Worm (Caenorhabditis elegans) whole organism, midembryonic: Measurements from ENCODE around the gene F41H10.4.

Experiments
- med-1 ChIP-seq: sonication (generic microtip); optimal IDR thresholded peaks from 2 replicates; lab custom pipeline; 2017; ENCODE audit warnings: missing genetic modification characterization, mild to moderate bottlenecking, missing compliant biosample characterization, antibody characterized with exemption, missing genetic modification reagents; ENCODE audit not compliant: insufficient read depth
- tab-1 ChIP-seq: fragments of 200-800 bp; sonication (Bioruptor generic); IDR thresholded peaks from 2 replicates; pipeline ENCODE4 v1.3.6; 2022; ENCODE audit warnings: missing genetic modification characterization, missing compliant biosample characterization

DNA sequence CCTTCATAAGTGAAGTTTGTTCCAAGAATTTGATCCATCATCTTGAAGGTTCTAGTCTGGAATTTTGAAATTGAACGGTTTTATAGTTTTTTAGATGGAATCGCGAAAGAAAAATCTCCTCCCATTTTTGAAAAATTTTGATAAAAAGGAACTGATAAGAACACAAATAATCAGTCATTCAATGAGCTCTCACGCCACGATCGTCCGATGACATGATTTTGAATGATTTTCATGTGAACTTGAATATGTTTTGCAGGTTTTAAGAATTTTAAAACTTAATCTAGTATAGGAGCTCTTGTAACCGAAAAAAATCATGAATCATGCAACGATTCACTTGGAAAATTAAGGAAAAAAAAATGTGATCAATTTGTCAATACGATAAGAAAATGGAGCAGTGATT lies 12.7 kb downstream of the F41H10.4 start, which contains the start of gene elo-5:
- TF ChIP-seq tab-1 (GFP tag; lab: Robert Waterston, UW), result no peak
- no peak for TF ChIP-seq med-1
